Worm (Caenorhabditis elegans) whole organism, L4 larva: ENCODE data around the gene C44H9.6.
A peak's percentile ranks its signal among the peaks of the same experiment; 100 is the strongest.

ENCODE experiments used
- F10B5.3 ChIP-seq: sonication (generic microtip); optimal IDR thresholded peaks from 2 replicates; lab custom pipeline; 2016; ENCODE audit warnings: mild to moderate bottlenecking, missing genetic modification characterization, missing compliant biosample characterization
- F37D6.2 ChIP-seq: sonication (generic microtip); optimal IDR thresholded peaks from 2 replicates; lab custom pipeline; 2016; ENCODE audit warnings: mild to moderate bottlenecking, missing genetic modification characterization, missing compliant biosample characterization
- F49E8.2 ChIP-seq: sonication (generic microtip); optimal IDR thresholded peaks from 2 replicates; lab custom pipeline; 2016; ENCODE audit warnings: missing compliant biosample characterization, mild to moderate bottlenecking, missing genetic modification characterization, borderline replicate concordance
- Y5F2A.4 ChIP-seq: fragments of 200-800 bp; sonication (Bioruptor generic); optimal IDR thresholded peaks from 2 replicates; lab custom pipeline; 2018; ENCODE audit warnings: mild to moderate bottlenecking, missing genetic modification characterization, missing compliant biosample characterization
- ZK546.5 ChIP-seq, 2 experiments: sonication (generic microtip); optimal IDR thresholded peaks; 2 replicates each; lab custom pipeline; 2017; ENCODE audit warnings: missing biosample characterization in 2 of 2, missing genetic modification characterization in 2 of 2
- aly-2 ChIP-seq: sonication (generic microtip); optimal IDR thresholded peaks from 2 replicates; lab custom pipeline; 2018; ENCODE audit warnings: missing biosample characterization, missing genetic modification characterization
- arid-1 ChIP-seq: fragments of 200-800 bp; sonication (Bioruptor generic); conservative IDR thresholded peaks from 2 replicates; pipeline ENCODE4 v1.3.6; 2022; ENCODE audit warnings: missing genetic modification reagents, missing genetic modification characterization, missing compliant biosample characterization
- attf-4 ChIP-seq: sonication (generic microtip); optimal IDR thresholded peaks from 3 replicates; lab custom pipeline; 2017; ENCODE audit warnings: missing biosample characterization, missing genetic modification characterization
- daf-8 ChIP-seq: fragments of 200-800 bp; sonication (Bioruptor generic); IDR thresholded peaks from 2 replicates; pipeline ENCODE4 v1.3.6; 2022; ENCODE audit warnings: missing genetic modification characterization, missing compliant biosample characterization
- dmd-6 ChIP-seq: fragments of 200-800 bp; sonication (Bioruptor generic); IDR thresholded peaks from 2 replicates; pipeline ENCODE4 v1.3.6; 2022; ENCODE audit warnings: missing genetic modification reagents, missing genetic modification characterization, missing compliant biosample characterization
- gei-8 ChIP-seq: fragments of 200-800 bp; sonication (Bioruptor generic); optimal IDR thresholded peaks from 2 replicates; lab custom pipeline; 2018; ENCODE audit warnings: mild to moderate bottlenecking, missing genetic modification characterization, missing compliant biosample characterization
- hlh-11 ChIP-seq: fragments of 200-800 bp; sonication (Bioruptor generic); optimal IDR thresholded peaks from 2 replicates; lab custom pipeline; 2018; ENCODE audit warnings: mild to moderate bottlenecking, missing genetic modification characterization, missing compliant biosample characterization
- hmg-1.1 ChIP-seq: fragments of 200-800 bp; sonication (Bioruptor generic); IDR thresholded peaks from 2 replicates; pipeline ENCODE4 v1.3.6; 2022; ENCODE audit warnings: missing genetic modification reagents, missing genetic modification characterization, missing compliant biosample characterization
- lim-7 ChIP-seq: fragments of 200-800 bp; sonication (Bioruptor generic); IDR thresholded peaks from 2 replicates; pipeline ENCODE4 v1.3.6; 2022; ENCODE audit warnings: missing genetic modification characterization, missing compliant biosample characterization
- lin-15B ChIP-seq: fragments of 150-350 bp; sonication (generic microtip); optimal IDR thresholded peaks from 3 replicates; lab custom pipeline; 2014; ENCODE audit warnings: missing biosample characterization, missing genetic modification characterization
- lin-29 ChIP-seq: fragments of 200-800 bp; sonication (Bioruptor generic); IDR thresholded peaks from 2 replicates; pipeline ENCODE4 v1.3.6; 2022; ENCODE audit warnings: missing genetic modification reagents, missing genetic modification characterization, missing compliant biosample characterization
- lin-38 ChIP-seq: fragments of 200-800 bp; sonication (Bioruptor generic); IDR thresholded peaks from 2 replicates; pipeline ENCODE4 v1.3.6; 2022; ENCODE audit warnings: missing genetic modification reagents, missing genetic modification characterization, missing compliant biosample characterization
- lsy-2 ChIP-seq, 2 experiments: fragments of 150-350 bp in 1 of 2; sonication (generic microtip) in 1 of 2; optimal IDR thresholded peaks; 2 replicates each; lab custom pipeline; 2014 to 2017; ENCODE audit warnings: missing biosample characterization in 2 of 2, missing genetic modification characterization in 2 of 2
- mdl-1 ChIP-seq, 2 experiments: fragments of 150-350 bp in 1 of 2; sonication (generic microtip) in 1 of 2; optimal IDR thresholded peaks; 2 replicates each; lab custom pipeline; 2014 to 2017; ENCODE audit warnings: missing biosample characterization in 2 of 2, missing genetic modification characterization in 2 of 2
- mep-1 ChIP-seq: fragments of 150-350 bp; sonication (generic microtip); optimal IDR thresholded peaks from 3 replicates; lab custom pipeline; 2014; ENCODE audit warnings: missing biosample characterization, missing genetic modification characterization
- mes-2 ChIP-seq: sonication (generic microtip); optimal IDR thresholded peaks from 2 replicates; lab custom pipeline; 2016; ENCODE audit warnings: missing genotype, mild to moderate bottlenecking, missing genetic modification characterization, missing compliant biosample characterization; ENCODE audit not compliant: poor library complexity, severe bottlenecking
- nhr-10 ChIP-seq: fragments of 150-350 bp; optimal IDR thresholded peaks from 2 replicates; lab custom pipeline; 2014; ENCODE audit warnings: missing biosample characterization, missing genetic modification characterization
- nhr-102 ChIP-seq: sonication (generic microtip); optimal IDR thresholded peaks from 2 replicates; lab custom pipeline; 2016; ENCODE audit warnings: mild to moderate bottlenecking, missing genetic modification characterization, moderate library complexity, missing compliant biosample characterization
- nhr-237 ChIP-seq: sonication (generic microtip); optimal IDR thresholded peaks from 2 replicates; lab custom pipeline; 2017; ENCODE audit warnings: missing biosample characterization, missing genetic modification characterization
- nhr-41 ChIP-seq: fragments of 200-800 bp; sonication (Bioruptor generic); IDR thresholded peaks from 2 replicates; pipeline ENCODE4 v1.3.6; 2022; ENCODE audit warnings: missing genetic modification reagents, missing genetic modification characterization, missing compliant biosample characterization
- nhr-76 ChIP-seq: fragments of 150-350 bp; optimal IDR thresholded peaks from 2 replicates; lab custom pipeline; 2014; ENCODE audit warnings: missing biosample characterization, missing genetic modification characterization
- php-3 ChIP-seq: fragments of 200-800 bp; sonication (Bioruptor generic); IDR thresholded peaks from 2 replicates; pipeline ENCODE4 v1.3.6; 2022; ENCODE audit warnings: missing genetic modification reagents, missing genetic modification characterization, missing compliant biosample characterization
- pqm-1 ChIP-seq: sonication (generic microtip); optimal IDR thresholded peaks from 2 replicates; lab custom pipeline; 2017; ENCODE audit warnings: missing biosample characterization, missing genetic modification characterization
- sdz-12 ChIP-seq: fragments of 200-800 bp; sonication (Bioruptor generic); optimal IDR thresholded peaks from 2 replicates; lab custom pipeline; 2018; ENCODE audit warnings: mild to moderate bottlenecking, missing genetic modification characterization, missing compliant biosample characterization
- spr-3 ChIP-seq: fragments of 200-800 bp; sonication (Bioruptor generic); optimal IDR thresholded peaks from 2 replicates; lab custom pipeline; 2018; ENCODE audit warnings: mild to moderate bottlenecking, missing genetic modification characterization, missing compliant biosample characterization
- unc-130 ChIP-seq: sonication (generic microtip); optimal IDR thresholded peaks from 2 replicates; lab custom pipeline; 2016; ENCODE audit warnings: missing genetic modification reagents, missing genetic modification characterization, missing compliant biosample characterization
- unc-39 ChIP-seq: sonication (generic microtip); optimal IDR thresholded peaks from 2 replicates; lab custom pipeline; 2017; ENCODE audit warnings: missing biosample characterization, missing genetic modification characterization
- unc-62 ChIP-seq, 3 experiments: fragments of 150-350 bp in 1 of 3; sonication (generic microtip); optimal IDR thresholded peaks in 2 of 3; peaks in 1 of 3; 1 replicate in 1 of 3; 2 replicates in 2 of 3; lab custom pipeline; 2014 to 2017; ENCODE audit warnings: missing biosample characterization in 3 of 3, missing genetic modification characterization in 3 of 3, missing genetic modification reagents in 3 of 3, missing genotype in 1 of 3
- zip-11 ChIP-seq: fragments of 200-800 bp; sonication (Bioruptor generic); IDR thresholded peaks from 2 replicates; pipeline ENCODE4 v1.3.6; 2022; ENCODE audit warnings: missing genetic modification characterization, missing compliant biosample characterization
- ztf-7 ChIP-seq: fragments of 150-350 bp; optimal IDR thresholded peaks from 2 replicates; lab custom pipeline; 2014; ENCODE audit warnings: missing biosample characterization, missing genetic modification characterization

The C44H9.6 gene

DNA sequence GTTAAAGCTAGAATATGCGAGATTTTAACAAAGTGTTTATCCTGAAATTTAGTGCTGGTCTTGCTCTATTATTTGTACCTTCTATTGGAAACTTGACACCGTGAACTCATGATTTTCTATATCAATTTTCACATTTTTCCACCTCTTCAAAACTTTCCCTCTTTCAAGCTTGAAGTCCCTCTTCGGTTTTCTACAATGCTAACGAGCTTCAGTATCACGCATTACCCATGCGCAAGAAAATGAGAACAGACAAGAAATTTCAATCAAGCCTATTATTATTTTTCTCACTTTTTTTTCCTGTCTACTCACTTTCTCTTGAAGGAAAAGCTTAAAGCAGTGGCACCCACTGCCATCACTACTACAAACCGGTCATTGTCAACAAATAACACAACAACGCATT, 33.3 kb downstream of the C44H9.6 start (continued):
- TF ChIP-seq gei-8 (GFP tag; lab: Kevin White, UChicago) (no peak), ztf-7 (no peak), pqm-1 (tag; lab: Kevin White, UChicago) (no peak), aly-2 (tag; lab: Kevin White, UChicago) (no peak), F49E8.2 (tag; lab: Kevin White, UChicago) (no peak), F37D6.2 (tag; lab: Kevin White, UChicago) (no peak), spr-3 (GFP tag; lab: Kevin White, UChicago) (no peak), zip-11 (GFP tag; lab: Robert Waterston, UW) (no peak), lin-38 (GFP tag; lab: Robert Waterston, UW) (no peak), nhr-41 (GFP tag; lab: Robert Waterston, UW) (no peak), mep-1 (no peak)
- TF ChIP-seq, all 104 proteins: peak for 4

DNA sequence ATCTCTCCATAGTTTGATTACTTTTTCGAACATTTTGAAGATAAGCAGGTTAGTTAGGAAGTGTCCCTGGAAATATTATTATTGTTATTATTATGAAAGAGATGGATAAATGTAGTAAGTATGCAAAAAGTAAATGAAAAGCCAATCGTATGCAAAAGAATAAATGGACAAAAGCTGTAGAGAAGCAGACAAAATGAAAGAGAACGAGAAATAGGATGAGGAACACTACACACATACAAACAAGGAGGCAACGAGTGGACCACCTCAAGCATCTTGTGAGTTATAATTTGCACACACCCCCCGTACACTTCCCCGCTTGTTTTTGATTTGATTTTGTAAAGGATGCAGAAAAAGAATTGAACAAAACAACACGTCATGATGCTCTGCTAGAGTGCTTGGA, 34.0 kb downstream of the C44H9.6 start, which contains the start of gene ZC443.2:
TSS of gene ZC443.2 (minus strand) at position 67 of the 400 bp plus-strand sequence.
- TF ChIP-seq unc-39 (no peak), nhr-10 (tag; lab: Kevin White, UChicago) (no peak), lin-15B (no peak), unc-62 (GFP tag; optimal IDR thresholded peaks at IDR 0.05 in 1 of 2; lab: Kevin White, UChicago) (peak in 1 of 2 experiments; percentile 1), unc-62 (tag; optimal IDR thresholded peaks at IDR 0.05; lab: Kevin White, UChicago) (no peak)

DNA sequence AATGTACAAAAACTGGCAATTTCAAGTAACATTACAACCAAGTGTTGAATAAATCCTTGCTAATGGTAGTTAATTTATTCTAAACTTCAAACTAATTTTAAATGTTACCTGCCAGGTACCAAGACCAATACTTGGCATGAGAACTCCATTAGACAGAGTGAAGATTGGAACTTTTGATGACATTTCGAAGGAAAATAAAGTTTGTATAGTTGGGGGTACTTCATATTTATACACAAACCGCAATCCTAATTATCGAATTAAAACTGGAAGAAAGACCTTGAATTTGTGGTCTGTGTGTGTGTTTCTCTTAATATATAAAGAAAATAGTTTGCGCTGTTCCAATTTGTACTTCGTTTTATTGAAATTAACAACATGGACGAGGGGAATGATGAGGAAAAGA, 35.3 kb downstream of the C44H9.6 start, which contains the start of gene ZC443.1:
TSS of gene ZC443.1 (minus strand) at position 205 of the 400 bp plus-strand sequence.
- TF ChIP-seq lin-15B (no peak), mes-2 (tag; lab: Kevin White, UChicago) (no peak), ZK546.5 (tag; optimal IDR thresholded peaks at IDR 0.05; lab: Kevin White, UChicago) (no peak), unc-130 (GFP tag; lab: Kevin White, UChicago) (no peak), aly-2 (tag; lab: Kevin White, UChicago) (no peak), dmd-6 (GFP tag; lab: Robert Waterston, UW) (no peak), nhr-76 (tag; lab: Kevin White, UChicago) (no peak), unc-39 (no peak), arid-1 (GFP tag; lab: Robert Waterston, UW) (no peak), mdl-1 (tag; optimal IDR thresholded peaks at IDR 0.05; lab: Kevin White, UChicago) (no peak), sdz-12 (no peak), F10B5.3 (tag; lab: Kevin White, UChicago) (no peak), daf-8 (no peak), Y5F2A.4 (GFP tag; lab: Kevin White, UChicago) (no peak), php-3 (GFP tag; lab: Robert Waterston, UW) (no peak), nhr-237 (tag; lab: Kevin White, UChicago) (no peak)
- TF ChIP-seq, all 104 proteins: peak for 0

DNA sequence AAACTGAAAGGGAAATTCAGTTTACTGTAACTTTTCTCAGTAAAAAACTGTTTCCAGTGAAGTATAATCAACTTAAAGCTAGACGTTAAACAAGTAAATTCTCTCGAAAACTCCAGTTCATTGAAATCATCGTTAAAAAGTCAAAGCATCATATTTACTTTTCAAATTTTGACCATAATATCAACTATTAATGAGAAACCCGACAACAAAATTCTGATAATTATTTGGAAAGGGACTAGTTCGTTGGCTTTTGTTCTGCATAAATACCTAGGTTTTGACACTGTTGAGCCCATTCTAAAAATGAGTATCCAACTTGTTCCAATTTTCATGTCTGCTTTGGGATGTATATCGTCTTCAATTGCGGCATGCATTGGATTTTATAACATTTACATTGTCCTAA, 39.0 kb downstream of the C44H9.6 start, which contains the start of gene ZC443.7:
TSS of gene ZC443.7 (plus strand) at position 301 of the 400 bp plus-strand sequence.
- TF ChIP-seq arid-1 (GFP tag; lab: Robert Waterston, UW) (no peak), lsy-2 (tag; optimal IDR thresholded peaks at IDR 0.05; lab: Kevin White, UChicago) (no peak), hlh-11 (tag; lab: Kevin White, UChicago) (no peak), hmg-1.1 (no peak), attf-4 (tag; lab: Kevin White, UChicago) (no peak)

DNA sequence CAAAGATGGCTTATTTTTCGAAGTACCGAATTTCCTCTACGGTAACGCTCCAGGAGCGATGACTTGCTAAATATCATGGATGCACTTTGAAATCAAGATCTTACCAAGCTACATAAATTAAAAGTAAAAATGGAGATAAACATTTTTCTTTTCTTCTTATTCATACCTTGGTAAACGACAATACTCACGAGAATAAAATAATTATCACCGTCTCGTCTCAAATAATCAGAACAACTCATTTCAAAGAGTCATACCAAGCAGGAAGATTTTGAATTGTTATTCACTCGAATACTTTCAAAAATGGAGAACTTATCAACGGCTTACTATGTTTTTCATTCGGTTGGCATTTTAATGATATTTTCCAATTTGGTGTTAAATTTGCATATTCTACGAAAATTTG, 41.9 kb downstream of the C44H9.6 start, which contains the start of gene srbc-45:
TSS of gene srbc-45 (plus strand) at position 301 of the 400 bp plus-strand sequence.
- TF ChIP-seq nhr-102 (tag; lab: Kevin White, UChicago) (no peak), hmg-1.1 (no peak), lin-29 (no peak), lim-7 (no peak), nhr-41 (GFP tag; lab: Robert Waterston, UW) (no peak), lin-38 (GFP tag; lab: Robert Waterston, UW) (no peak)
